Worm (Caenorhabditis elegans) whole organism, L1 larva: Measurements from ENCODE around the gene acl-6.

Experiments used
- lin-13 ChIP-seq: fragments of 150-350 bp; optimal IDR thresholded peaks from 2 replicates; lab custom pipeline; 2014; ENCODE audit warnings: missing biosample characterization, missing genetic modification reagents, missing genetic modification characterization
- nhr-237 ChIP-seq: fragments of 150-350 bp; optimal IDR thresholded peaks from 2 replicates; lab custom pipeline; 2014; ENCODE audit warnings: missing biosample characterization, missing genetic modification characterization

- no peak for TF ChIP-seq nhr-237
- no peak for TF ChIP-seq lin-13 (GFP tag; lab: Kevin White, UChicago)
These were observed 29.7 kb downstream of the acl-6 start, which contains the start of gene srg-67 for ce11 chrV:5462894-5463293.
